Worm (Caenorhabditis elegans): ENCODE data around the gene Y51A2B.6.

DNA sequence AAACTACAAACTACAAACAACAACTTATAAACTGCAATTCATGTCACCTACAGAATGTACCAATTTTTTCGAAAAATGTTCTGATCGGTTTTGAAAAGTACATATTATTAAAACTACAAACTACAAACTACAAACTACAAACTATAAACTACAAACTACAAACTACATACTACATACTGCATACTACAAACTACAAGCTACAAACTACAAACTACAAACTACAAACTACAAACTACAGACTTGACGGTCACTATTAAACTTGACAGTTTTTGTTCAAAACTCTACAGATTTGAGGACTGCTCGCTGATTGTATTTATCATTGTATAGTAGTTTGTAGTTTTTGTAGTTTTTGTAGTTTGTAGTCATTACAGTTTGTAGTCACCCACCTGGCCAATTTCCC is 39.8 kb downstream of the Y51A2B.6 start:
- no peak for TF ChIP-seq nhr-12 (tag; optimal IDR thresholded peaks at IDR 0.05)
- TF ChIP-seq lsy-2 (tag; optimal IDR thresholded peaks at IDR 0.05), result no peak
- TF ChIP-seq unc-39 (tag; optimal IDR thresholded peaks at IDR 0.05), result no peak
- no peak for TF ChIP-seq pha-4 (tag; optimal IDR thresholded peaks at IDR 0.05)
- TF ChIP-seq snpc-4 (tag; optimal IDR thresholded peaks at IDR 0.05), result no peak
- TF ChIP-seq elt-3 (tag; optimal IDR thresholded peaks at IDR 0.05), result no peak
- no peak for TF ChIP-seq mep-1 (tag; optimal IDR thresholded peaks at IDR 0.05)
